Fruit fly (Drosophila melanogaster): ENCODE measurements around the gene PDCD-5.

The PDCD-5 gene

DNA sequence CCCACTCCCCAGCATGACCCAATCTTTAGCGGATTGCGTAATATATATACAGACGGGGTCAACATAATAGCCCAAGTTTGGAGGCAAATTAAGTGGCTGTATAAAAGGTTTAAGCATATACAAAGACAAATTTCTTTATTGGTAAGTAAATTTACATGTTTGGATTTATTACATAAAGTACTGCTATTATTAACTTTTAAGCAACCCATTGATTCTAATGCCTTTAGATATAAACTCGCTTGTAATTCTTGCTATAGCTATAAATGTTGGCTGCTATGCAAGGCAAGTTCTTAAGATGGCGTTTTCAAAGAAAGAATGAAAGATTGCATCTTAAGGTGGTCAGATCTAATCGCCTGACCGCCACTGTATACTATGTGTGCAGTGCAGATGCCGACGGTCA, 29.3 kb downstream of the PDCD-5 start (continued):
- TF ChIP-seq Sox14 (GFP tag; optimal IDR thresholded peaks at IDR 0.05) (peak; percentile 56), CG1621 (tag; optimal IDR thresholded peaks at IDR 0.05) (peak; percentile 26), fd85E (GFP tag; optimal IDR thresholded peaks at IDR 0.05) (no peak), Eip78C (GFP tag) (peak; percentile 92), cyc (GFP tag; optimal IDR thresholded peaks at IDR 0.05) (peak; percentile 31), CG10631 (GFP tag; optimal IDR thresholded peaks at IDR 0.05) (peak; percentile 40), eg (GFP tag; IDR thresholded peaks at IDR 0.05) (no peak), CG11902 (GFP tag; optimal IDR thresholded peaks at IDR 0.05) (peak; percentile 0), CG3919 (GFP tag; optimal IDR thresholded peaks at IDR 0.05) (peak; percentile 71), CG8632 (GFP tag; optimal IDR thresholded peaks at IDR 0.05) (peak; percentile 43), esn (GFP tag; optimal IDR thresholded peaks at IDR 0.05) (peak; percentile 57), CG11294 (GFP tag; IDR thresholded peaks at IDR 0.05) (no peak), CG32006 (GFP tag; optimal IDR thresholded peaks at IDR 0.05) (peak; percentile 46), spab (GFP tag; optimal IDR thresholded peaks at IDR 0.05) (peak; percentile 62), svp (GFP tag) (peak; percentile 83)

dm6 chr3L:16201028-16201427, 30.8 kb downstream of the PDCD-5 start, which contains the start of gene dls:
dls (plus strand) TSS chr3L:16201328.
- TF ChIP-seq Hr39 (GFP tag; optimal IDR thresholded peaks at IDR 0.05) (no peak), CG34406 (GFP tag; optimal IDR thresholded peaks at IDR 0.05) (no peak), Lpt (GFP tag; optimal IDR thresholded peaks at IDR 0.05) (no peak), fkh (GFP tag; optimal IDR thresholded peaks at IDR 0.05) (no peak), Eip93F (GFP tag; optimal IDR thresholded peaks at IDR 0.05) (no peak), salr (GFP tag; optimal IDR thresholded peaks at IDR 0.05) (no peak), net (GFP tag; optimal IDR thresholded peaks at IDR 0.05) (no peak), CG10631 (GFP tag; optimal IDR thresholded peaks at IDR 0.05) (no peak), Hr38 (GFP tag; optimal IDR thresholded peaks at IDR 0.05) (no peak), CG8632 (GFP tag; optimal IDR thresholded peaks at IDR 0.05) (no peak), esn (GFP tag; optimal IDR thresholded peaks at IDR 0.05) (no peak), CG6808 (GFP tag; optimal IDR thresholded peaks at IDR 0.05) (no peak), CG8119 (GFP tag; IDR thresholded peaks at IDR 0.05) (no peak), CG10669 (GFP tag; optimal IDR thresholded peaks at IDR 0.05) (no peak), fd59A (GFP tag; optimal IDR thresholded peaks at IDR 0.05) (no peak), OdsH (GFP tag; optimal IDR thresholded peaks at IDR 0.05) (no peak), lz (GFP tag; optimal IDR thresholded peaks at IDR 0.05) (no peak)

dm6 chr3L:16199929-16200328, 31.9 kb downstream of the PDCD-5 start, which contains the start of gene CG33689:
CG33689 (plus strand) TSS chr3L:16200229.
- TF ChIP-seq svp (GFP tag), result peak; percentile 19
- TF ChIP-seq dsx (GFP tag; optimal IDR thresholded peaks at IDR 0.05; ENCODE audit: poor library complexity, severe bottlenecking), result no peak

- TF ChIP-seq CG31627 (GFP tag; optimal IDR thresholded peaks at IDR 0.05) (no peak), CG8632 (GFP tag; optimal IDR thresholded peaks at IDR 0.05) (no peak), ss (GFP tag; optimal IDR thresholded peaks at IDR 0.05) (no peak), Blimp-1 (GFP tag; optimal IDR thresholded peaks at IDR 0.05) (no peak), Sox14 (GFP tag; optimal IDR thresholded peaks at IDR 0.05) (no peak), cyc (GFP tag; optimal IDR thresholded peaks at IDR 0.05) (no peak), eg (GFP tag; IDR thresholded peaks at IDR 0.05) (no peak), spab (GFP tag; optimal IDR thresholded peaks at IDR 0.05) (no peak), CG6808 (GFP tag; optimal IDR thresholded peaks at IDR 0.05) (no peak), CG6276 (GFP tag; optimal IDR thresholded peaks at IDR 0.05) (no peak), Hr4 (GFP tag; optimal IDR thresholded peaks at IDR 0.05) (no peak), CG1621 (tag; optimal IDR thresholded peaks at IDR 0.05) (no peak), Eip75B (GFP tag; optimal IDR thresholded peaks at IDR 0.05) (no peak), CG6854 (GFP tag; optimal IDR thresholded peaks at IDR 0.05) (no peak)
Measured at dm6 chr3L:16198920-16199319, 32.9 kb downstream of the PDCD-5 start, which contains the start of gene CG33688. CG33688 (plus strand) TSS chr3L:16199220.

Measured in whole organism, prepupa.